Worm (Caenorhabditis elegans): ENCODE measurements around the gene F17C11.11.

Gene F17C11.11

DNA sequence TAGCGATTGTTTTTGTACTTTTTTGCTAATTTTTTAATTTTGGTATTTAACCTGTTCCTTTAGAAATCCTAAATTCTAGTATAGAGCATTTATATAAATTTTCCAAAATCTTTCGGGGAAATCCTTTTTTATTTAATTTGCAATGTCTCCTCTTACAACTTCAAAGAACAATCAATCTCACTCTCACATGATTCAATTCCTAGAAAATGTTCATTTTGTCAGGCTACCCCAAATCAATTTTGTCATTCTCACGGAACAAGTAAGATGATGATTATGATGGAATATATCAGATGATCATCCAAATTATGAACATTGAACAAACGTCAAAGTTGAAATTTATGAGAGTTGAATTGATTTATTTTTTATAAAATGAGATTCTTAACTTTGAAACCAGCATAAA, 1.3 kb downstream of the F17C11.11 start (continued):
- TF ChIP-seq nhr-90 (tag; optimal IDR thresholded peaks at IDR 0.05) (peak; percentile 4), Y53F4B.3 (GFP tag; IDR thresholded peaks at IDR 0.05) (no peak), ama-1 (optimal IDR thresholded peaks at IDR 0.05) (peak; percentile 37), ama-1 (GFP tag; optimal IDR thresholded peaks at IDR 0.05) (peak in 1 of 2 experiments; percentile 10), madf-6 (GFP tag; IDR thresholded peaks at IDR 0.05) (no peak), lin-40 (tag; optimal IDR thresholded peaks at IDR 0.05) (peak; percentile 33), mcd-1 (GFP tag; IDR thresholded peaks at IDR 0.05) (0 out of 2 replicates have a peak, but pooled peaks have one; percentile 21), tbp1 (GFP tag; optimal IDR thresholded peaks at IDR 0.05) (peak; percentile 2), dox-1 (GFP tag; IDR thresholded peaks at IDR 0.05) (no peak), K12H6.12 (tag; optimal IDR thresholded peaks at IDR 0.05) (no peak), ceh-40 (GFP tag; IDR thresholded peaks at IDR 0.05) (no peak), cebp-1 (GFP tag; IDR thresholded peaks at IDR 0.05) (peak; percentile 54; the same call in 1 of the 2 replicates), cebp-1 (tag; optimal IDR thresholded peaks at IDR 0.05) (peak; percentile 51), lin-35 (GFP tag; optimal IDR thresholded peaks at IDR 0.05) (peak in 1 of 3 experiments; percentile 52), Y79H2A.3 (GFP tag; conservative IDR thresholded peaks at IDR 0.05) (no peak), ztf-26 (tag; optimal IDR thresholded peaks at IDR 0.05) (no peak)

DNA sequence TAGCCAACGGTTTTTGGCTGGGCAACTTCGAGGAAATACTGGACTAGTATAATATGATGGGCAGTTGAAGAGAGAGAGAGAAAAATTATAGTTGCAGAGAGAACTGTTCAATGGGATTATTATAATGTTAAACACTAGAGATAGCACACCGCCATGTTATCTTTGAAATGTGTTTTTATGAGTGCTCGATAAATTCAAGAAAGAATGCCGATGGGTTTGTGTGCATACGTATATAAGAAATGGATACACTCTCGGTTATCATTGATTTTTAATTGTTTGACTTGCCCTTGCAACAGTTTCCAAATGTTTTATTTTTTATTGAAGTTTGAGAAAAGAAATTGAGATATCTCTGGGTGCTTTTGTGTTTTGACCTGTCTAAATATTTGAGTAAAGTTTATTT, 1.9 kb downstream of the F17C11.11 start, which contains the start of gene F17C11.12:
Gene F17C11.12 (minus strand): TSS at position 240 of the 400 bp plus-strand sequence.
- no peak for TF ChIP-seq nhr-90 (tag; optimal IDR thresholded peaks at IDR 0.05)
- TF ChIP-seq somi-1 (GFP tag; optimal IDR thresholded peaks at IDR 0.05): no peak
- no peak for TF ChIP-seq sea-2 (GFP tag; IDR thresholded peaks at IDR 0.05)
- TF ChIP-seq attf-6 (GFP tag; IDR thresholded peaks at IDR 0.05): no peak
- TF ChIP-seq nhr-179 (tag; optimal IDR thresholded peaks at IDR 0.05): no peak
- TF ChIP-seq aptf-2 (GFP tag; conservative IDR thresholded peaks at IDR 0.05): no peak
- TF ChIP-seq mxl-1 (tag; optimal IDR thresholded peaks at IDR 0.05): no peak
- TF ChIP-seq nhr-80 (tag; optimal IDR thresholded peaks at IDR 0.05): peak; percentile 66

DNA sequence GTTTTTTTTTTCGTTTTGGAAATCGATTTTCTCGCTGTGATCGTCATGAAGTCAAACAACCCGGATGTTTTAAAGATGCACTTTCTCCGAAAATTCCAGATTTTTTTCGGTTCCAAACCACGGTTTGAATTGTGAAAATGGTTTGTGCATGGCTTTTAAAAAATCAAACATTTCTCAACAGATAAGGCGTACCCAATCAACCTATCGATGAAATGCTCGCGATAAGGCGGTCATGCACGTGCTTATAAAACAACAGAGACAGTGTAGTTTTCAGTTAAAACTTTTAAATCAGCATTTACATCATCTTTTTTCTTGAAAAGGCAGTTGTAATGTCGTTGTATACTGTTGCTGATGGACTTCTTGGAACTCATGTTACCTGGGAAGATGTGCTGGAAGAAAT, 6.2 kb downstream of the F17C11.11 start, which contains the start of gene F58B4.5:
Gene F58B4.5 (plus strand): TSS at position 283 of the 400 bp plus-strand sequence.
- TF ChIP-seq pha-4 (tag; optimal IDR thresholded peaks at IDR 0.05): no peak
- peak; percentile 92 for TF ChIP-seq nhr-80 (tag; optimal IDR thresholded peaks at IDR 0.05)
- no peak for TF ChIP-seq mes-4 (tag; optimal IDR thresholded peaks at IDR 0.05)

DNA sequence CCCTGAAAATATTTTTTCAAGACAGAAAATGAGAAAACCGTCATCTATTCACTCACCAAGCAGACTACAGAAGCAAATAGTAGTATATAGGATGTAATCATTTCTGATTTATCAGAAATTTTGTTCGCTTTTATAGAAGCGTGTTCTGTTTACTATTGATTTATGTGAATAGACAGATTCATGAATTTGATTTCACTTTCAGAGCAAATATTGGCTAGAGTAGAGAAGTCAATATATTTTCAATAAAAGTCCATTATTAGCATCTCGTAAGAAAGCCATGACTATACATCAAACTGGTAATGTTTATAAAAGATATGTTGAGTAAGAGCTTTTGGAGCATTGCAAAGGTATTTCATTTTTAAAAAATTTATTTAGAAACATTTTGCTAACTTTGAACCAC, 7.4 kb downstream of the F17C11.11 start, which contains the start of gene scvp-1:
Gene scvp-1 (minus strand): TSS at position 101 of the 400 bp plus-strand sequence.
- no peak for TF ChIP-seq die-1 (tag; optimal IDR thresholded peaks at IDR 0.05)
- TF ChIP-seq snpc-4 (GFP tag; optimal IDR thresholded peaks at IDR 0.05): no peak
- no peak for TF ChIP-seq snpc-4 (tag; optimal IDR thresholded peaks at IDR 0.05)
- TF ChIP-seq cebp-2 (GFP tag; IDR thresholded peaks at IDR 0.05): no peak
- no peak for TF ChIP-seq F22D6.2 (tag; optimal IDR thresholded peaks at IDR 0.05)
- TF ChIP-seq atf-7 (tag; optimal IDR thresholded peaks at IDR 0.05): no peak
- TF ChIP-seq somi-1 (GFP tag; optimal IDR thresholded peaks at IDR 0.05): no peak
- TF ChIP-seq F57C9.4 (tag; optimal IDR thresholded peaks at IDR 0.05): no peak
- no peak for TF ChIP-seq bed-1 (GFP tag; IDR thresholded peaks at IDR 0.05)
- no peak for TF ChIP-seq nhr-90 (tag; optimal IDR thresholded peaks at IDR 0.05)
- no peak for TF ChIP-seq F49E8.2 (tag; optimal IDR thresholded peaks at IDR 0.05; ENCODE audit: insufficient read depth)
- no peak for TF ChIP-seq ztf-6 (GFP tag; IDR thresholded peaks at IDR 0.05)
- no peak for TF ChIP-seq K11D2.4 (GFP tag; IDR thresholded peaks at IDR 0.05)
- no peak for TF ChIP-seq nfya-2 (GFP tag; IDR thresholded peaks at IDR 0.05)
- no peak for TF ChIP-seq egl-44 (GFP tag; IDR thresholded peaks at IDR 0.05)
- TF ChIP-seq dpl-1 (GFP tag; optimal IDR thresholded peaks at IDR 0.05): no peak
- TF ChIP-seq nfya-1 (tag; optimal IDR thresholded peaks at IDR 0.05; ENCODE audit: borderline replicate concordance, insufficient read depth): no peak
- TF ChIP-seq attf-6 (GFP tag; IDR thresholded peaks at IDR 0.05): no peak
- no peak for TF ChIP-seq ceh-100 (GFP tag; IDR thresholded peaks at IDR 0.05)
- no peak for TF ChIP-seq B0035.1 (tag; optimal IDR thresholded peaks at IDR 0.05)

Measured in whole organism, young adult.